Worm (Caenorhabditis elegans) whole organism, midembryonic: ENCODE measurements around the gene daf-14.

Experiments
- T22C8.4 ChIP-seq: fragments of 200-800 bp; sonication (Bioruptor generic); IDR thresholded peaks from 2 replicates; pipeline ENCODE4 v1.3.6; 2022; ENCODE audit warnings: missing genetic modification characterization, missing compliant biosample characterization
- flt-1 ChIP-seq: fragments of 200-800 bp; sonication (Bioruptor generic); IDR thresholded peaks from 2 replicates; pipeline ENCODE4 v1.3.6; 2022; ENCODE audit warnings: missing genetic modification characterization, missing compliant biosample characterization
- klf-2 ChIP-seq: fragments of 200-800 bp; sonication (Bioruptor generic); conservative IDR thresholded peaks from 2 replicates; pipeline ENCODE4 v1.3.6; 2022; ENCODE audit warnings: missing genetic modification reagents, missing genetic modification characterization, missing compliant biosample characterization
- med-1 ChIP-seq: sonication (generic microtip); optimal IDR thresholded peaks from 2 replicates; lab custom pipeline; 2017; ENCODE audit warnings: missing genetic modification characterization, mild to moderate bottlenecking, missing compliant biosample characterization, antibody characterized with exemption, missing genetic modification reagents; ENCODE audit not compliant: insufficient read depth
- ref-1 ChIP-seq: fragments of 200-800 bp; sonication (Bioruptor generic); conservative IDR thresholded peaks from 2 replicates; pipeline ENCODE4 v1.3.6; 2022; ENCODE audit warnings: missing genetic modification reagents, missing genetic modification characterization, missing compliant biosample characterization

DNA sequence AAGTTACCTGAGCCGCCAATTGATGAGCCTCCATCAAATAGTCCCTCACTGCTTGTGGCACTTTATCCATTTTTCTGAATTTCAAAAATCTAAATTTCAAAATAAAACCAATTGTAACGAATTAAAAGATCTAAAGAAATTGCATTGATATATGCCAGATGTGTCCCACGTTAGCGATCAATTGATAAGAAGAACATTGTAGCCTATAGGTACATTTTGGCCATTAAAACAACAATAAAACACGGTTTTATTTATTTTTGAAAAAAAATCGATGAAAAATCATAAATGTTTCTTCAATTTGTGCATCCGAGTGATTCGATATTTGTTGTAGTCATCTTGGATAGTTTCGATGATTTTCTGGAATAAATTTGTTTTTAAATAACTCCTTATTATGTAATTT is 11.4 kb upstream of the daf-14 start, which contains the start of gene ech-8:
- no peak for TF ChIP-seq klf-2
- no peak for TF ChIP-seq T22C8.4
- TF ChIP-seq med-1, result no peak
- no peak for TF ChIP-seq ref-1 (GFP tag; lab: Robert Waterston, UW)
- no peak for TF ChIP-seq flt-1
